Worm (Caenorhabditis elegans): ENCODE results near the gene C04H5.1.

DNA sequence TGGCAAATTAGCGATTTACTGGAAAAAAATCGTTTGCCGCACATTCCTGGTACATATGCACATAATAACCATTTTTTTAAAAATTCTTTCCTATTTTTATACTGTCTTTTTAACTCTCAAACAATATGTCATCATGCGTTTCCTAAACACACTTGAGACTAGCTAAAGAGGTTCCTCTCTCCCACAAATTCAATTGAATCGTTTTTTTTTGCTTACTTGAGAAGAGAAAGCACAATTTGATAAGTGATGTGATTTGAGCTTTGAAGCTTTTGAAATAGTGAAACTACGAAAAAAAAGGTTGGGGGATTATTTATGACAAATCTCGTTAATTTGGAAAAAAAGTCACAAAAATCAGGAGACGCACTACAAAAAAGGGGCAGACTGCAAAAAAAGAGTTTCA lies 20.9 kb downstream of the C04H5.1 start:
- no peak for TF ChIP-seq ZK546.5 (tag; optimal IDR thresholded peaks at IDR 0.05)
- TF ChIP-seq pha-4 (GFP tag; IDR thresholded peaks at IDR 0.05), result no peak
- TF ChIP-seq pha-4 (tag; optimal IDR thresholded peaks at IDR 0.05), result no peak
- no peak for TF ChIP-seq F49E8.2 (tag; optimal IDR thresholded peaks at IDR 0.05; ENCODE audit: borderline replicate concordance)
- TF ChIP-seq nhr-28 (tag; optimal IDR thresholded peaks at IDR 0.05), result no peak
- no peak for TF ChIP-seq hlh-30 (tag; optimal IDR thresholded peaks at IDR 0.05; ENCODE audit: insufficient read depth)
- TF ChIP-seq fos-1 (tag; optimal IDR thresholded peaks at IDR 0.05), result no peak
- no peak for TF ChIP-seq spr-1 (tag; optimal IDR thresholded peaks at IDR 0.05)
- no peak for TF ChIP-seq spr-3 (GFP tag; optimal IDR thresholded peaks at IDR 0.05)

Measured in whole organism, L4 larva.